Worm (Caenorhabditis elegans): ENCODE measurements around the gene W07E6.5.

DNA sequence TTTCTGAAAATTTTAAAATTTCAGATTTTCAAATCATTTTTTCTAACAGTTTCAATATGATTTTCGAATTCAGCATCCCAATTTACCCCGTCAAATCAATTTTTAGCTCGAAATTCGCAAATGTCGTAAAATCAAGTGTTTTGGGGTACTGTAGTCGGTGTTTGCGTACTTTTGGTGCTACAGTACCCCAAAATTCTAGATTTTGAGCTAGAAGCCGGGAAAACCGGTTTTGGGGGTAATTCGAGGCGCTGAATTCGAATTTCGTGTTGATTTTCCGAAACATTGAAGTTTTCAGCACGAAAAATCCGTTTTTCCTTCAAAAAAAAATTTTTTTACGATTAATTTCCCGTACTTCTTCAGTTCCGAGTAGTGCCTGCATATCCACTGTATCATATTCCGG, 16.9 kb upstream of the W07E6.5 start:
- TF ChIP-seq dao-5 (tag; optimal IDR thresholded peaks at IDR 0.05) (no peak), him-1 (tag; optimal IDR thresholded peaks at IDR 0.05) (no peak)
